Worm (Caenorhabditis elegans): ENCODE measurements around the gene Y102A5C.4.

Y102A5C.4 gene

DNA sequence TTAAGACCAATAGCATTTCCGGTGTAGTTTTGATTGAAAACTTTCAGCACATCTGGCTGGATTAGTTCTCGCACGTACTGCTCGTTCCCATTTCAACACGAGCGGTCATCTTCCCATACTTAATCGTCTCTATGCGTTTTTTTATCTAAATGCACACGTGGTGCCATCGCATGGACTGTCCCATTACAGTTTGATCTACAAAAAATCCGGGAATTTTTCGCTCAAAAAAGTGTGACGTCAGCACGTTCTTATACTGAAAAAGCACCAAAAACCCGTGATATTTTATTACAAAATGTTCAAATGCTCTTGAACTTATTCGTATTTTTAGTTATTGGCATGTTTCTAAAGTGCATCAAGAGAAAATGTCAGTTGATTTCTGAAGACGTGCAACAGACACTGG is at the start of gene Y102A5C.4:
Y102A5C.4 (plus strand) TSS at position 301 of the 400 bp plus-strand sequence.
- TF ChIP-seq mab-9 (GFP tag; IDR thresholded peaks at IDR 0.05) (no peak), F16B12.6 (tag; optimal IDR thresholded peaks at IDR 0.05) (no peak), nhr-47 (tag; optimal IDR thresholded peaks at IDR 0.05) (no peak), efl-1 (optimal IDR thresholded peaks at IDR 0.05) (no peak), efl-1 (GFP tag; optimal IDR thresholded peaks at IDR 0.05 in 1 of 2) (no peak), rnt-1 (tag; optimal IDR thresholded peaks at IDR 0.05) (no peak), sup-37 (GFP tag; optimal IDR thresholded peaks at IDR 0.05) (no peak), ceh-88 (GFP tag; IDR thresholded peaks at IDR 0.05) (no peak), fkh-10 (GFP tag; optimal IDR thresholded peaks at IDR 0.05) (no peak), hlh-17 (GFP tag; optimal IDR thresholded peaks at IDR 0.05; ENCODE audit: borderline replicate concordance) (no peak), skn-1 (tag; optimal IDR thresholded peaks at IDR 0.05) (no peak)

DNA sequence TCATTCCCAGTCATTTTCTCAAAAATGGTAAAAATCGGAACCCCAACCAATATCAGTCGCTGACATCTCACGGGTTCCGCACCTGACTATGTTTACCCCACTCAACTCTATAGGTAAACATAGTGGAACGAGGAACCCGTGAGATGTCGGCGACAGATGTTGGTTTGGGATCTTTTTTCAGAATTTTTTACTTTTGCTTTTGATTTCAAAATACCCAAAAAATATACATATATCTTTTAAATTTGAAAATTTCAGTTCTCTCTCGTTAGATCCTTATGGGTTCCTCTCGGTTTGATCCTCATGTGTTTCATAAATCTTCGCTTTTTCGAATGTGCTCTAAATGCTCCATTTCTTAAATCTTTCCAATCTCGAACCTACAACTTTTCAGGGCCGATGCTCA is 48.4 kb upstream of the Y102A5C.4 start, which contains the start of gene srw-23:
srw-23 (plus strand) TSS at position 301 of the 400 bp plus-strand sequence.
- TF ChIP-seq efl-1 (optimal IDR thresholded peaks at IDR 0.05) (no peak), efl-1 (GFP tag; optimal IDR thresholded peaks at IDR 0.05 in 1 of 2) (peak in 1 of 2 experiments; percentile 30), fkh-8 (tag; optimal IDR thresholded peaks at IDR 0.05) (no peak)

DNA sequence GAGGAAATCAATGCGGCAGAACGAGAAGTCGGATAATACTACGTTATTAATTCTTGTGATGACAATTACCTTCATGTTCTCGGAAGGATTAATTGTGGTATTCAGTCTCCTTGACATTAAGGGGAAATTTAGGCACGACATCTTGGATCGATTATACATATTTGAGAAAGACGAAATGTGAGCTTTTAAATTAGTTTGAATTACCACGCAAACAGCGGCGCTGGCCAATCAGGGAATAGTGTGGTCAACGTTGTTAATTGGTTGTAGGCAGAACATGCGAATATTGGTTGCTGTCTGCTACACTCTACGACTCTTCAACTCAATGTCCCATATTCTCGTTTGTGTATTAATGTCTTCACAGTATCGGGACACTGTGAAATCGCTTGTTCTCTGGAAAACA is 47.1 kb upstream of the Y102A5C.4 start, which contains the start of gene F49A5.10:
F49A5.10 (plus strand) TSS at position 301 of the 400 bp plus-strand sequence.
- TF ChIP-seq elt-3 (tag; optimal IDR thresholded peaks at IDR 0.05) (no peak), skn-1 (tag; optimal IDR thresholded peaks at IDR 0.05) (no peak), pag-3 (tag; optimal IDR thresholded peaks at IDR 0.05; ENCODE audit: borderline replicate concordance, insufficient read depth) (no peak), hlh-4 (tag; optimal IDR thresholded peaks at IDR 0.05) (no peak)

- TF ChIP-seq pax-3 (tag; optimal IDR thresholded peaks at IDR 0.05) (no peak), efl-3 (GFP tag; optimal IDR thresholded peaks at IDR 0.05) (no peak), mdl-1 (tag; optimal IDR thresholded peaks at IDR 0.05) (no peak), nhr-28 (tag; optimal IDR thresholded peaks at IDR 0.05) (no peak), lin-15B (tag; optimal IDR thresholded peaks at IDR 0.05) (no peak), C04F5.9 (tag; optimal IDR thresholded peaks at IDR 0.05) (no peak), mef-2 (tag; optimal IDR thresholded peaks at IDR 0.05) (no peak), lin-35 (GFP tag; optimal IDR thresholded peaks at IDR 0.05) (no peak), tbx-2 (tag; optimal IDR thresholded peaks at IDR 0.05) (no peak), ztf-11 (tag; optimal IDR thresholded peaks at IDR 0.05) (no peak)
These were observed 42.5 kb upstream of the Y102A5C.4 start for ce11 chrV:16879532-16879931.

DNA sequence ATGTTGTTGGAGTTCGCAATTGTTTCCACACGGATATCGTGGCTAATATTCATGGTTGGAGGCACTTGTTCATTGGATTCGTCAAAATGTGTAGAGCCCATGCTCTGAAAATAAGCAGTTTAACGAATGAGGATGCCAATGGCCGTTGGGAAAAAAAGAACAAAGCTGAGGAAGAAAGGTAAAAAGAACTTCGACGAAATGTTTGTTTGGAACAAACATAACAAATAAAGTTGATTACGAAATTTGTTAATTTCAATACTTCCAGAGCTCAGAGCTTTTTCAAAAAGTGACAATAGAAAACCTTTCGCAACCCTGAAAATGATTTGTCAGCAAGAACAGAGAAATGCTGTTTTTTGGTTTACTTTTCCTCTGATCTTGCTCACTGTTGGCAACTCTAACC is 42.0 kb upstream of the Y102A5C.4 start, which contains the start of gene F09C6.3:
F09C6.3 (minus strand) TSS at position 101 of the 400 bp plus-strand sequence.
- TF ChIP-seq ceh-82 (tag; optimal IDR thresholded peaks at IDR 0.05): no peak
- no peak for TF ChIP-seq rnt-1 (tag; optimal IDR thresholded peaks at IDR 0.05)
- no peak for TF ChIP-seq fkh-10 (GFP tag; optimal IDR thresholded peaks at IDR 0.05)
- TF ChIP-seq nhr-28 (tag; optimal IDR thresholded peaks at IDR 0.05): no peak
- TF ChIP-seq lin-14 (GFP tag; optimal IDR thresholded peaks at IDR 0.05): no peak
- TF ChIP-seq alr-1 (tag; optimal IDR thresholded peaks at IDR 0.05; ENCODE audit: borderline replicate concordance): no peak
- TF ChIP-seq elt-3 (tag; optimal IDR thresholded peaks at IDR 0.05): no peak
- no peak for TF ChIP-seq pag-3 (tag; optimal IDR thresholded peaks at IDR 0.05; ENCODE audit: borderline replicate concordance, insufficient read depth)
- TF ChIP-seq C04F5.9 (tag; optimal IDR thresholded peaks at IDR 0.05): no peak
- no peak for TF ChIP-seq dsc-1 (tag; optimal IDR thresholded peaks at IDR 0.05)
- TF ChIP-seq pqm-1 (tag; optimal IDR thresholded peaks at IDR 0.05): no peak
- TF ChIP-seq pax-3 (tag; optimal IDR thresholded peaks at IDR 0.05): no peak
- TF ChIP-seq hlh-4 (tag; optimal IDR thresholded peaks at IDR 0.05): no peak

DNA sequence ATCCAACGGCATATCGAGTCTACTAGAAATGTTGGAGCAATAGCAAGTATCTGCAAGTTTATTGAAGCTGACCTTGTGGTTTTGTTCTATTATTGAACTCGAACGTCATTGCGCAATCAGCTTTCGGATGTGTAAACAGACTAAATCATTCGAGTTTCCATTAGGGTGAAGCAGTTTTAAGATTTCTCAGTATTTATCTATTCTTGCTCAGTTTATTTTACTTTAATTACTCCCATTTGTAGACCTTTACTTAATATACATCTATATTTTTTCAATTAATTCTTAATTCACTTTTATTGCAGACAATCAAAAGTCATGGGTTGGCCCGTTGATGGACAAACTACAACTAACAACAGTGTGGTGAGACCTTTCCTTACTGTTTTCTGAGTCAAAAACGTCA is 41.4 kb upstream of the Y102A5C.4 start, which contains the start of gene F09C6.14:
F09C6.14 (plus strand) TSS at position 301 of the 400 bp plus-strand sequence.
- TF ChIP-seq nhr-19 (GFP tag; conservative IDR thresholded peaks at IDR 0.05) (no peak), fkh-10 (GFP tag; optimal IDR thresholded peaks at IDR 0.05) (no peak), nhr-85 (tag) (no peak), skn-1 (tag; optimal IDR thresholded peaks at IDR 0.05) (no peak), aha-1 (tag; optimal IDR thresholded peaks at IDR 0.05) (no peak), xbp-1 (tag; optimal IDR thresholded peaks at IDR 0.05) (no peak), unc-62 (GFP tag; optimal IDR thresholded peaks at IDR 0.05) (no peak), ceh-88 (GFP tag; IDR thresholded peaks at IDR 0.05) (no peak), elt-3 (tag; optimal IDR thresholded peaks at IDR 0.05) (no peak), mep-1 (tag; optimal IDR thresholded peaks at IDR 0.05) (no peak), efl-1 (optimal IDR thresholded peaks at IDR 0.05) (no peak), efl-1 (GFP tag; optimal IDR thresholded peaks at IDR 0.05 in 1 of 2) (no peak), nhr-11 (tag; optimal IDR thresholded peaks at IDR 0.05) (no peak), rnt-1 (tag; optimal IDR thresholded peaks at IDR 0.05) (no peak), nhr-71 (tag; optimal IDR thresholded peaks at IDR 0.05) (no peak), sup-37 (GFP tag; optimal IDR thresholded peaks at IDR 0.05) (no peak), ztf-4 (tag; optimal IDR thresholded peaks at IDR 0.05) (no peak)
